Worm (Caenorhabditis elegans) whole organism, L1 larva: ENCODE results near the gene lmd-3.

ENCODE experiments used
- ama-1 ChIP-seq: fragments of 150-350 bp; optimal IDR thresholded peaks from 2 replicates; lab custom pipeline; 2014
- elt-2 ChIP-seq: sonication (generic microtip); optimal IDR thresholded peaks from 2 replicates; lab custom pipeline; 2016; ENCODE audit warnings: missing genetic modification characterization, mild to moderate bottlenecking, inconsistent platforms, missing compliant biosample characterization, missing genetic modification reagents
- lin-15B ChIP-seq: fragments of 150-350 bp; sonication (generic microtip); optimal IDR thresholded peaks from 3 replicates; lab custom pipeline; 2014; ENCODE audit warnings: missing biosample characterization, missing genetic modification characterization
- lin-39 ChIP-seq: fragments of 150-350 bp; optimal IDR thresholded peaks from 2 replicates; lab custom pipeline; 2014; ENCODE audit warnings: missing biosample characterization, missing genetic modification reagents, missing genetic modification characterization
- lsy-2 ChIP-seq, 2 experiments: fragments of 150-350 bp; optimal IDR thresholded peaks; 2 replicates each; lab custom pipeline; 2014; ENCODE audit warnings: missing biosample characterization in 2 of 2, missing genetic modification characterization in 2 of 2
- nhr-11 ChIP-seq: fragments of 150-350 bp; optimal IDR thresholded peaks from 2 replicates; lab custom pipeline; 2014; ENCODE audit warnings: missing biosample characterization, missing genetic modification characterization
- nhr-12 ChIP-seq: sonication (generic microtip); optimal IDR thresholded peaks from 2 replicates; lab custom pipeline; 2017; ENCODE audit warnings: missing biosample characterization, missing genetic modification characterization
- nhr-77 ChIP-seq: fragments of 150-350 bp; optimal IDR thresholded peaks from 2 replicates; lab custom pipeline; 2014; ENCODE audit warnings: missing biosample characterization, missing genetic modification characterization
- pqm-1 ChIP-seq: sonication (generic microtip); optimal IDR thresholded peaks from 3 replicates; lab custom pipeline; 2017; ENCODE audit warnings: missing biosample characterization, missing genetic modification characterization
- skn-1 ChIP-seq: fragments of 150-350 bp; optimal IDR thresholded peaks from 2 replicates; lab custom pipeline; 2014; ENCODE audit warnings: missing biosample characterization, missing genetic modification characterization
- zag-1 ChIP-seq: fragments of 150-350 bp; optimal IDR thresholded peaks from 2 replicates; lab custom pipeline; 2014; ENCODE audit warnings: missing biosample characterization, missing genetic modification characterization

DNA sequence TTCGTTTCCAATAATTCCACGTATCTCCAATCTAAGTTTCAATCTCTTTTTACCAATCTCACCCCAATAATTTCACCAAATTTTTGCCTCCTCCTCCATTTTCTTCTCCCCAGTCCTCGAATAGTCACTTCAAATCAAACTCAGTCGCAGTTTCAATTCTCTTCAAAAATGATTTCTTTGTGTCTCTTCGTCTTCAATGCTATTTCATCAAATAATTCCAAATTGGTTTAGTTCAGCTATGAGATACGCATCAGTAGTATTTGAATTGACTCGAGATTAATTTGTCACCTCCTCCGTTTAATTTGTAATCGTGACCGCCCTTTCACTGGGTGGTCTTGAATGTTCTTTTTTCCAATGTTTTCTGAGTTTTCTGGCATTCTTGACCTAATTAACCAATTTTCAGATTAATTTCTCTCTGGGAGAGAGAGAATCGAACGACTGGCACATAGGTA, 10.4 kb upstream of the lmd-3 start, which contains the start of gene T23B12.11:
- TF ChIP-seq ama-1 (no peak), skn-1 (tag; lab: Kevin White, UChicago) (no peak), nhr-77 (tag; lab: Kevin White, UChicago) (no peak), elt-2 (no peak), pqm-1 (tag; lab: Kevin White, UChicago) (no peak), nhr-12 (tag; lab: Kevin White, UChicago) (no peak), lin-39 (tag; lab: Kevin White, UChicago) (no peak), lsy-2 (tag; optimal IDR thresholded peaks at IDR 0.05; lab: Kevin White, UChicago) (no peak), lin-15B (tag; lab: Kevin White, UChicago) (no peak), zag-1 (no peak), nhr-11 (tag; lab: Kevin White, UChicago) (no peak)
